Worm (Caenorhabditis elegans): Measurements from ENCODE around the gene pes-10.
A peak's percentile ranks its signal among the peaks of the same experiment; 100 is the strongest.

Gene pes-10

DNA sequence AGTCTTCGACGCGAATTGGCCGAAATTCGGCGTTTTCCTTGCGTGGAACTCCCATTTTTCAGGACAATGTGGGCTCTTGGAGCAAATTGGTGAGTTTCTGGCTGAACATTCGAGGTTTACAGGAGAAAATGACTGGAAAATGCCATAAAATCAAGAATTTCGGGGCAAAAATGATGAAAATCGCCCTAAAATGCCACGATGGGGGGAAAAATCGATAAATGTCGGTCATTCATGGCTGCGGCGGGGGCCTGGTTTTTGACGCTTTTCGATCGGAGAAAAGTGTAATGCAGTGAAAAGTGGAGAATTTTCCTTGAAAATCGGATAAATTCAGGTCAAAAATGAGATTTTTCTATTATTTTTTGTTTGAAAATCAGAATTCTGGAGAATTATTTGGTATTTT, 42.5 kb downstream of the pes-10 start, which contains the start of the genes Y46G5A.18 and Y46G5A.47:
Y46G5A.18 (minus strand) TSS at position 101 of the 400 bp plus-strand sequence.
Y46G5A.47 (minus strand) TSS at position 146 of the 400 bp plus-strand sequence.
- TF ChIP-seq tbx-8 (GFP tag; optimal IDR thresholded peaks at IDR 0.05), result no peak
- no peak for TF ChIP-seq nhr-76 (tag; optimal IDR thresholded peaks at IDR 0.05)
- no peak for TF ChIP-seq M03D4.4 (tag; optimal IDR thresholded peaks at IDR 0.05)
- no peak for TF ChIP-seq mls-2 (tag; optimal IDR thresholded peaks at IDR 0.05)
- TF ChIP-seq lin-13 (tag; optimal IDR thresholded peaks at IDR 0.05), result no peak
- no peak for TF ChIP-seq zip-8 (tag; optimal IDR thresholded peaks at IDR 0.05)
- no peak for TF ChIP-seq ham-2 (GFP tag; optimal IDR thresholded peaks at IDR 0.05)

DNA sequence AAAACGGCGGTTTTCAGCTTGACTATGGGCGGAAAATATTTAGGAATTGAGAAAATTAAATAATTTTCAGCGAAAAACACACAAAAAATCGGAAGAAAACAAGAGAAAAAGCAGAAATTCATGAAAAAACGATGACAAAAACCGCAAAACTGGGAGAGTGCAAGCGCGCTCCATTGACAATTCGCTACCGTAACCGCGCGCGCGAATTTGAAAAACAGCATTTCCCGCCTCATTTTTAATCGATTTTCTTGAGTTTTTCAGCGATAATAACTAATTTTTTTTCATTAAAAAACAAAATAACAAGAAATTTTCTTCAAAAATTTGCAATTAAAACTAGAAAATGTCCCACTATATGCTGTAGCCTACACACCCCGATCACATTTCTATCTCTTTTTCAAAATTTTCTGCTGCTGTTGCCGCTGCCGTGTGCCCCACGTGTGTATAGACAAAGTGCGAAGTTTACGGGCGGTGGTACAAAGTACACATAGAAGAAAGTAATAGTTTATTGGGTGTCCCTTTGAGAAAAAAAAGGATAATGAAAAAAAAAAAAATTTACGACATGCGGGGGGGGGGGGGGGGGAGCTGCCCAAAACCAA, 47.6 kb downstream of the pes-10 start:
- TF ChIP-seq lsy-2 (tag; optimal IDR thresholded peaks at IDR 0.05) (peak; percentile 92), hlh-1 (tag; optimal IDR thresholded peaks at IDR 0.05) (peak; percentile 25), M03D4.4 (tag; optimal IDR thresholded peaks at IDR 0.05) (no peak), lin-13 (tag; optimal IDR thresholded peaks at IDR 0.05) (peak; percentile 1)

DNA sequence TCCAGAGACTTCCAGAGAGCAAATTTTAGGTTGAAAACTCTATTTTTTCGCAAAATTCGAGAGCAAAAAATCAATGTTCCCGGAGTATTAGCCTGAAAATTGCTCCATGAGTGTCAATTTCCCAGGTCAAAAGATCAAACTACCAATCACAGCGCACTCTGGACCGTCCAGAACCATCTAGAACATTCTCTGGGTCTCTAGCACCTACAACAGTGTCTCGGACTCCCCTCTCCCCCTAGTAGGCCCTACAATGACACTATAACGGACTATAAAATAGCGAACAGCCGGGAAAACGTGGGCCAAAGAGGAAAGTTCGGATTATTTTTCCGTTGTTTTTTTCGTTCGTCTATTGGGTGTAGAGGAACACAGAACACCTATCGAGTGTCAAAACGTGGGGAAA, 48.3 kb downstream of the pes-10 start:
- TF ChIP-seq mls-2 (tag; optimal IDR thresholded peaks at IDR 0.05) (no peak), cnd-1 (tag; optimal IDR thresholded peaks at IDR 0.05) (peak; percentile 13), drap-1 (GFP tag; optimal IDR thresholded peaks at IDR 0.05) (no peak), elt-1 (tag; optimal IDR thresholded peaks at IDR 0.05; ENCODE audit: borderline replicate concordance, insufficient read depth) (no peak), unc-39 (tag; optimal IDR thresholded peaks at IDR 0.05) (no peak), nhr-76 (tag; optimal IDR thresholded peaks at IDR 0.05) (no peak), unc-62 (GFP tag; optimal IDR thresholded peaks at IDR 0.05) (no peak), hlh-1 (tag; optimal IDR thresholded peaks at IDR 0.05) (no peak), nhr-2 (tag; optimal IDR thresholded peaks at IDR 0.05) (peak; percentile 3), M03D4.4 (tag; optimal IDR thresholded peaks at IDR 0.05) (no peak)

DNA sequence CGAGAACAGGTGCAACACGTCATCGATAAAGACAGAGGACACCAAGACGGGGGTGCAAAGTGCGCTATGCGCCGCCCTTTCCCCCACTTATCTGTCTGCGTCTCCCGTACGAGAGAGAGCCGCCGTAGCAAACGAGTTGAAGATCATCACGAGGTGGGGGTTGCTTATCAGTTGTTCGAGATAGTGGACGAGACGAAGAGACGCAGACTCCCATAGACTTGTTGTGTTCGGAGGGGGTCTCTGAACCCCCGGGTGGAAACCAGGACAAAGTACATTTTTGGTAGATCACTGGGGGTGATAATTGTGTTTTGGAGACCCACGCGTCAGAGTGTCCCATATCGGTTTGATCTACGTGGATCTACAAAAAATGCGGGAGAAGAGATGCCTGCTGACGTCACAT, 48.8 kb downstream of the pes-10 start:
- TF ChIP-seq ces-1 (GFP tag; optimal IDR thresholded peaks at IDR 0.05), result no peak
- peak; percentile 31 for TF ChIP-seq sptf-1 (tag; optimal IDR thresholded peaks at IDR 0.05)
- TF ChIP-seq ceh-39 (tag; optimal IDR thresholded peaks at IDR 0.05), result peak; percentile 16
- TF ChIP-seq zip-8 (tag; optimal IDR thresholded peaks at IDR 0.05), result no peak
- peak; percentile 5 for TF ChIP-seq drap-1 (GFP tag; optimal IDR thresholded peaks at IDR 0.05)
- TF ChIP-seq unc-62 (GFP tag; optimal IDR thresholded peaks at IDR 0.05), result peak; percentile 31
- peak; percentile 75 for TF ChIP-seq unc-120 (tag; optimal IDR thresholded peaks at IDR 0.05; ENCODE audit: poor library complexity, severe bottlenecking)
- TF ChIP-seq blmp-1 (tag; optimal IDR thresholded peaks at IDR 0.05), result no peak
- TF ChIP-seq M03D4.4 (tag; optimal IDR thresholded peaks at IDR 0.05), result no peak
- TF ChIP-seq nhr-2 (tag; optimal IDR thresholded peaks at IDR 0.05), result no peak
- peak; percentile 75 for TF ChIP-seq ham-2 (GFP tag; optimal IDR thresholded peaks at IDR 0.05)
- TF ChIP-seq ceh-43 (GFP tag; optimal IDR thresholded peaks at IDR 0.05), result no peak
- peak; percentile 68 for TF ChIP-seq hlh-1 (tag; optimal IDR thresholded peaks at IDR 0.05)
- no peak for TF ChIP-seq lin-32 (GFP tag; optimal IDR thresholded peaks at IDR 0.05)
- no peak for TF ChIP-seq flh-1 (GFP tag; optimal IDR thresholded peaks at IDR 0.05)
- TF ChIP-seq nhr-76 (tag; optimal IDR thresholded peaks at IDR 0.05), result no peak
- TF ChIP-seq elt-1 (tag; optimal IDR thresholded peaks at IDR 0.05; ENCODE audit: borderline replicate concordance, insufficient read depth), result peak; percentile 72
- TF ChIP-seq tbx-8 (GFP tag; optimal IDR thresholded peaks at IDR 0.05), result no peak
- TF ChIP-seq sem-2 (GFP tag; optimal IDR thresholded peaks at IDR 0.05), result no peak
- no peak for TF ChIP-seq mep-1 (tag; optimal IDR thresholded peaks at IDR 0.05)
- no peak for TF ChIP-seq nhr-12 (tag; optimal IDR thresholded peaks at IDR 0.05)
- TF ChIP-seq bed-3 (GFP tag; optimal IDR thresholded peaks at IDR 0.05), result no peak
- no peak for TF ChIP-seq lin-13 (tag; optimal IDR thresholded peaks at IDR 0.05)
- no peak for TF ChIP-seq pha-4 (tag; optimal IDR thresholded peaks at IDR 0.05)
- no peak for TF ChIP-seq lsy-2 (tag; optimal IDR thresholded peaks at IDR 0.05)
- no peak for TF ChIP-seq nhr-28 (tag; optimal IDR thresholded peaks at IDR 0.05)
- TF ChIP-seq mls-2 (tag; optimal IDR thresholded peaks at IDR 0.05), result no peak
- no peak for TF ChIP-seq unc-39 (tag; optimal IDR thresholded peaks at IDR 0.05)
- no peak for TF ChIP-seq mab-5 (tag; optimal IDR thresholded peaks at IDR 0.05)
- no peak for TF ChIP-seq ceh-83 (GFP tag; optimal IDR thresholded peaks at IDR 0.05)
- peak; percentile 59 for TF ChIP-seq elt-3 (tag; optimal IDR thresholded peaks at IDR 0.05)
- TF ChIP-seq nhr-237 (tag; optimal IDR thresholded peaks at IDR 0.05), result no peak
- no peak for TF ChIP-seq cnd-1 (tag; optimal IDR thresholded peaks at IDR 0.05)
- TF ChIP-seq ztf-11 (tag; optimal IDR thresholded peaks at IDR 0.05), result no peak
- no peak for TF ChIP-seq snpc-4 (tag; optimal IDR thresholded peaks at IDR 0.05)

Measured in whole organism, mixed stage, embryonic.